Worm (Caenorhabditis elegans): ENCODE results near the gene spds-1.
"Not testable (repeated sequence)": the region's sequence is repeated elsewhere in the genome, so short reads cannot be mapped to it uniquely, and the experiment has no call there.

Gene spds-1

ce11 chrII:12768167-12768712, 38.5 kb upstream of the spds-1 start, which contains the start of the genes vps-2 and tiar-2:
Gene vps-2, minus strand, starts transcription at chrII:12768217.
Gene tiar-2, plus strand, starts transcription at chrII:12768686.
- TF ChIP-seq aly-2 (tag; optimal IDR thresholded peaks at IDR 0.05) (no peak), nhr-25 (tag; optimal IDR thresholded peaks at IDR 0.05) (peak; percentile 55), gmeb-1 (tag; optimal IDR thresholded peaks at IDR 0.05) (peak; percentile 74), lsy-2 (tag; optimal IDR thresholded peaks at IDR 0.05) (peak in 1 of 2 experiments; percentile 87), lin-13 (GFP tag; optimal IDR thresholded peaks at IDR 0.05) (peak; percentile 69), nhr-129 (tag; optimal IDR thresholded peaks at IDR 0.05) (peak; percentile 20), nhr-23 (tag; optimal IDR thresholded peaks at IDR 0.05) (no peak), zag-1 (tag; optimal IDR thresholded peaks at IDR 0.05) (no peak), nhr-21 (tag; optimal IDR thresholded peaks at IDR 0.05) (peak; percentile 34), C34F6.9 (tag; optimal IDR thresholded peaks at IDR 0.05) (peak; percentile 94), mdl-1 (tag; optimal IDR thresholded peaks at IDR 0.05) (no peak), sem-4 (tag; optimal IDR thresholded peaks at IDR 0.05) (peak; percentile 20), snpc-4 (tag; optimal IDR thresholded peaks at IDR 0.05) (peak; percentile 22), fos-1 (tag; optimal IDR thresholded peaks at IDR 0.05) (peak; percentile 100), nhr-6 (tag; optimal IDR thresholded peaks at IDR 0.05) (peak; percentile 2), mbf-1 (tag; optimal IDR thresholded peaks at IDR 0.05) (no peak), skn-1 (tag; optimal IDR thresholded peaks at IDR 0.05) (peak; percentile 70), crh-2 (tag; optimal IDR thresholded peaks at IDR 0.05) (peak; percentile 63), sma-3 (GFP tag; optimal IDR thresholded peaks at IDR 0.05) (peak; percentile 53), F13H6.1 (tag; optimal IDR thresholded peaks at IDR 0.05) (peak; percentile 18), mab-5 (tag; optimal IDR thresholded peaks at IDR 0.05) (peak; percentile 36), unc-55 (GFP tag; optimal IDR thresholded peaks at IDR 0.05) (peak; percentile 79)

- TF ChIP-seq elt-1 (tag; optimal IDR thresholded peaks at IDR 0.05): no peak
- no peak for TF ChIP-seq unc-62 (GFP tag; optimal IDR thresholded peaks at IDR 0.05)
- TF ChIP-seq sma-3 (GFP tag; optimal IDR thresholded peaks at IDR 0.05): no peak
These were observed 36.8 kb upstream of the spds-1 start for ce11 chrII:12769947-12770346.

DNA sequence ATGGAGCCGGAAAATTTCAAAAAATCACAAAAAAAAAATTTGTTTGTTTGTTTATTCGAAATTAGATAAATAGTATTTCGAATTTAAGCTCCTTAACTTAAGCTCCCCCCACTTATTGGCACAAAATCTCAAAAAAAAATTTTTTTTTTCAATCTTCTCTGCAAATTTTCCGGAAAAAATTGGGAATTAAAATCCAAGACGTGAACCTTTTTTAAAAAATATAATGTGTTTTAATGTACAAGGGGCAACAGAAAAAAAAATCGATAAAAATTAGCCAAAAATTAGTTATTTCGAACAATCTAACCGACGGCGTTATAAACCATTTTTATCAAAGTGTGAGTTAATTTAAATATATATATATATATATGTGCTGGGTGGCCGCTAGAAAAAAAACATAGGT, 32.3 kb upstream of the spds-1 start, which contains the start of gene Y46G5A.14:
TSS of gene Y46G5A.14 (plus strand) at position 301 of the 400 bp plus-strand sequence.
- TF ChIP-seq mab-5 (tag; optimal IDR thresholded peaks at IDR 0.05) (no peak), mdl-1 (tag; optimal IDR thresholded peaks at IDR 0.05) (no peak), nhr-21 (tag; optimal IDR thresholded peaks at IDR 0.05) (no peak), snpc-4 (tag; optimal IDR thresholded peaks at IDR 0.05) (no peak), egl-27 (tag; optimal IDR thresholded peaks at IDR 0.05) (no peak), ceh-16 (tag; optimal IDR thresholded peaks at IDR 0.05) (no peak), ztf-11 (tag; optimal IDR thresholded peaks at IDR 0.05) (no peak), lin-11 (tag; optimal IDR thresholded peaks at IDR 0.05) (no peak)

ce11 chrII:12776379-12776778, 30.3 kb upstream of the spds-1 start, which contains the start of gene Y46G5A.34:
Gene Y46G5A.34, plus strand, starts transcription at chrII:12776679.
- TF ChIP-seq aly-2 (tag; optimal IDR thresholded peaks at IDR 0.05): no peak
- no peak for TF ChIP-seq nhr-237 (tag; optimal IDR thresholded peaks at IDR 0.05)
- no peak for TF ChIP-seq ztf-1 (GFP tag; conservative IDR thresholded peaks at IDR 0.05)
- no peak for TF ChIP-seq nhr-11 (tag; optimal IDR thresholded peaks at IDR 0.05)
- TF ChIP-seq sem-4 (tag; optimal IDR thresholded peaks at IDR 0.05): no peak
- no peak for TF ChIP-seq sma-3 (GFP tag; optimal IDR thresholded peaks at IDR 0.05)
- no peak for TF ChIP-seq blmp-1 (tag; optimal IDR thresholded peaks at IDR 0.05; ENCODE audit: insufficient read depth)
- no peak for TF ChIP-seq ztf-11 (tag; optimal IDR thresholded peaks at IDR 0.05)
- no peak for TF ChIP-seq nhr-129 (tag; optimal IDR thresholded peaks at IDR 0.05)
- TF ChIP-seq lsy-2 (tag; optimal IDR thresholded peaks at IDR 0.05): no peak
- no peak for TF ChIP-seq crh-2 (tag; optimal IDR thresholded peaks at IDR 0.05)
- TF ChIP-seq nhr-77 (tag; optimal IDR thresholded peaks at IDR 0.05): no peak
- TF ChIP-seq C34F6.9 (tag; optimal IDR thresholded peaks at IDR 0.05): no peak
- no peak for TF ChIP-seq lin-11 (tag; optimal IDR thresholded peaks at IDR 0.05)
- TF ChIP-seq peb-1 (tag; optimal IDR thresholded peaks at IDR 0.05): no peak
- no peak for TF ChIP-seq R02D3.7 (tag; optimal IDR thresholded peaks at IDR 0.05)

DNA sequence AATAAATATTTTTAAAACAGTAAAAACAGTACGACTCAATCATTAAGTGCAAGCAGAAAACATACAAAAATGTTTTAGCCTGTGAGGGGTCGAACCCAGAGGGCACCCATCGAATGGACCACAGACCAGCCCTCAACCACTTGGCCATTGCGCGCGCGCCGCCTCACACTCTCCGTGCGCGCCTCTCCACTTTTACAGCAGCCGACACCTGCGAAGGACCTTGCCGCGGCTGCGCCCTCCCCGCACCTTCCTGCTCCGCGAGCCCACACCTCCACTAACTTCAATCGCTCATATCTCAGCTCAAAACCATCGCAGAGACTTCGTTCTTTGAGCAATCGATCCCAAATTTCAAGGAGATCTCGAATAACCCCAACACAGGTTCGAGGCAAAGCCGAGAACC, 28.3 kb upstream of the spds-1 start:
- peak; percentile 97 for TF ChIP-seq snpc-4 (tag; optimal IDR thresholded peaks at IDR 0.05)
- TF ChIP-seq gmeb-1 (tag; optimal IDR thresholded peaks at IDR 0.05): peak; percentile 29
- peak; percentile 67 for TF ChIP-seq unc-55 (GFP tag; optimal IDR thresholded peaks at IDR 0.05)
- TF ChIP-seq lin-13 (GFP tag; optimal IDR thresholded peaks at IDR 0.05): peak; percentile 96
- peak; percentile 33 for TF ChIP-seq F13H6.1 (tag; optimal IDR thresholded peaks at IDR 0.05)
- peak; percentile 32 for TF ChIP-seq crh-2 (tag; optimal IDR thresholded peaks at IDR 0.05)
- peak; percentile 56 for TF ChIP-seq nhr-129 (tag; optimal IDR thresholded peaks at IDR 0.05)
- TF ChIP-seq sma-9 (GFP tag; optimal IDR thresholded peaks at IDR 0.05): peak; percentile 50
- TF ChIP-seq sma-9 (tag; optimal IDR thresholded peaks at IDR 0.05): not testable (repeated sequence)
- TF ChIP-seq sma-3 (GFP tag; optimal IDR thresholded peaks at IDR 0.05): peak; percentile 38
- TF ChIP-seq lsy-2 (tag; optimal IDR thresholded peaks at IDR 0.05): peak; percentile 33 to 41
